Worm (Caenorhabditis elegans): ENCODE data around the gene lin-23.

The lin-23 gene

DNA sequence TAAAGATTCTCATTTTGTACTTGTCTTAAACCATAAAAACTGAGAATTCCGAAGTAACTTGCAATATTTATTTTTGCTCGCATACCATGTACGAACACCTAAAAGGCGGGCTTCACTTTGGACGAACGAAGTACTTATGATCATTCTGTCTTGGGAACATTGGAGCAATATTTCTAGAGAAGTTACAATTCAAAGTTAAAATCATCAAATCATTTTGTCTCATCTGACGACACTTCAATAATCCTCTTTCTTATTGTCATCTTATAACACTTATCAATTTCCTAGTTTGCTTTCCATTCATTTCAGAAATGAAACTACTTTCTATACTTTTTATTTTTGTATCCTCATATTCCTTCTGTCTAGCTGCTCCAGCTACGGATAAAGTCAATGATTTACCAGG, 4.4 kb upstream of the lin-23 start, which contains the start of gene ctsa-4.1:
ctsa-4.1 (plus strand) TSS at position 301 of the 400 bp plus-strand sequence.
- TF ChIP-seq ttx-3 (tag; optimal IDR thresholded peaks at IDR 0.05) (no peak), mec-3 (tag; optimal IDR thresholded peaks at IDR 0.05; ENCODE audit: borderline replicate concordance) (no peak), zip-5 (tag; optimal IDR thresholded peaks at IDR 0.05) (no peak), C38D4.7 (GFP tag; optimal IDR thresholded peaks at IDR 0.05) (no peak), T23F11.4 (GFP tag; optimal IDR thresholded peaks at IDR 0.05) (no peak), unc-55 (GFP tag; optimal IDR thresholded peaks at IDR 0.05) (no peak), che-1 (tag; optimal IDR thresholded peaks at IDR 0.05) (no peak), unc-42 (tag; optimal IDR thresholded peaks at IDR 0.05) (no peak), nfya-1 (tag; optimal IDR thresholded peaks at IDR 0.05) (no peak)

DNA sequence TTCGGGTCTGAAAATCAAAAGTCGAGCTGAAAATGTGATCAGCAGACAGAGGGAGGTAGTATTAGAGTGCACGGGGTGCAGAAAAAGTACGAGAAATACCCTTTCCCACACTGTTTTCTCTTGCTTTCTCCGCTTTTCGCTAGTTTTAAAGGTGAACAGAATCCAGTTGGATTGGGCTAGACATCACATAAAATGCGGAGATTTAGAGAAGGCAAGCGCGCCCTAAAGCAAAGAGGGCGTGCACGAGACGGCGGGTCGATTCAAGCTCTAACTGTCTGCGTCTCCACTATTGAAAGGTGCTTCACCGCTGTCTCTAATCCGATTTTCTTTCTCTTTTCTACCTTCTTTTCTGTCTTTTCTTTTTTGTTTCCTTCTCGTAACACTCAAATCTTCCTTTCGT, 993 bp upstream of the lin-23 start:
- TF ChIP-seq hlh-30 (tag; optimal IDR thresholded peaks at IDR 0.05; ENCODE audit: insufficient read depth) (peak; percentile 98), syd-9 (tag; optimal IDR thresholded peaks at IDR 0.05) (no peak), dve-1 (tag; optimal IDR thresholded peaks at IDR 0.05) (peak; percentile 63), ceh-18 (tag; optimal IDR thresholded peaks at IDR 0.05) (peak; percentile 64), nhr-232 (tag; optimal IDR thresholded peaks at IDR 0.05) (no peak), ref-2 (tag; optimal IDR thresholded peaks at IDR 0.05) (peak; percentile 40), fkh-6 (tag; optimal IDR thresholded peaks at IDR 0.05) (no peak), hlh-13 (GFP tag; optimal IDR thresholded peaks at IDR 0.05) (no peak), ceh-19 (GFP tag; optimal IDR thresholded peaks at IDR 0.05) (no peak), unc-3 (GFP tag; conservative IDR thresholded peaks at IDR 0.05) (no peak), unc-3 (tag; optimal IDR thresholded peaks at IDR 0.05) (no peak), ama-1 (optimal IDR thresholded peaks at IDR 0.05) (no peak), eyg-1 (tag; optimal IDR thresholded peaks at IDR 0.05) (peak; percentile 0), K09A11.1 (tag; optimal IDR thresholded peaks at IDR 0.05; ENCODE audit: insufficient read depth) (no peak), madf-2 (tag; optimal IDR thresholded peaks at IDR 0.05) (no peak), unc-42 (tag; optimal IDR thresholded peaks at IDR 0.05) (peak; percentile 96), unc-55 (GFP tag; optimal IDR thresholded peaks at IDR 0.05) (peak; percentile 86), tbx-2 (tag; optimal IDR thresholded peaks at IDR 0.05) (peak; percentile 71), pag-3 (tag; optimal IDR thresholded peaks at IDR 0.05; ENCODE audit: borderline replicate concordance) (no peak), ztf-16 (tag; optimal IDR thresholded peaks at IDR 0.05) (no peak), ceh-48 (tag; optimal IDR thresholded peaks at IDR 0.05) (peak; percentile 48), pat-9 (tag; optimal IDR thresholded peaks at IDR 0.05) (no peak), ceh-14 (tag; optimal IDR thresholded peaks at IDR 0.05) (no peak), ceh-34 (tag; optimal IDR thresholded peaks at IDR 0.05) (no peak), dmd-4 (tag; optimal IDR thresholded peaks at IDR 0.05; ENCODE audit: borderline replicate concordance) (no peak), pha-4 (tag; optimal IDR thresholded peaks at IDR 0.05) (no peak), nfya-1 (tag; optimal IDR thresholded peaks at IDR 0.05) (peak; percentile 75), ceh-31 (tag; optimal IDR thresholded peaks at IDR 0.05) (peak; percentile 78), ahr-1 (tag; optimal IDR thresholded peaks at IDR 0.05) (no peak), elt-2 (tag; optimal IDR thresholded peaks at IDR 0.05) (no peak), pqm-1 (tag; optimal IDR thresholded peaks at IDR 0.05) (no peak), ceh-24 (tag; optimal IDR thresholded peaks at IDR 0.05) (no peak), sox-2 (GFP tag; IDR thresholded peaks at IDR 0.05) (no peak), pax-1 (tag; optimal IDR thresholded peaks at IDR 0.05) (peak; percentile 79), ets-4 (tag; optimal IDR thresholded peaks at IDR 0.05) (peak; percentile 52), C38D4.7 (GFP tag; optimal IDR thresholded peaks at IDR 0.05) (no peak), rnt-1 (tag; optimal IDR thresholded peaks at IDR 0.05) (peak; percentile 26), T23F11.4 (GFP tag; optimal IDR thresholded peaks at IDR 0.05) (no peak)

Data from whole organism, late embryonic.